Worm (Caenorhabditis elegans) whole organism, early embryonic: ENCODE measurements around the gene hlh-13.

ENCODE experiments used
- B0310.2 ChIP-seq: sonication (generic microtip); optimal IDR thresholded peaks from 2 replicates; lab custom pipeline; 2016; ENCODE audit warnings: mild to moderate bottlenecking, missing genetic modification characterization, missing compliant biosample characterization
- F13C5.2 ChIP-seq: sonication (generic microtip); optimal IDR thresholded peaks from 2 replicates; lab custom pipeline; 2017; ENCODE audit warnings: mild to moderate bottlenecking, missing genetic modification characterization, inconsistent platforms, missing compliant biosample characterization
- ama-1 ChIP-seq: fragments of 150-350 bp; optimal IDR thresholded peaks from 2 replicates; lab custom pipeline; 2014
- ceh-13 ChIP-seq: fragments of 200-800 bp; sonication (Bioruptor generic); optimal IDR thresholded peaks from 2 replicates; lab custom pipeline; 2018; ENCODE audit warnings: mild to moderate bottlenecking, missing genetic modification characterization, missing compliant biosample characterization
- ceh-36 ChIP-seq: sonication (generic microtip); optimal IDR thresholded peaks from 2 replicates; lab custom pipeline; 2016; ENCODE audit warnings: missing genetic modification characterization, inconsistent platforms, missing compliant biosample characterization
- ets-7 ChIP-seq: sonication (generic microtip); optimal IDR thresholded peaks from 2 replicates; lab custom pipeline; 2016; ENCODE audit warnings: missing genotype, missing genetic modification characterization, missing compliant biosample characterization
- flt-1 ChIP-seq: fragments of 200-800 bp; sonication (Bioruptor generic); IDR thresholded peaks from 2 replicates; pipeline ENCODE4 v1.3.6; 2022; ENCODE audit warnings: missing genetic modification characterization, missing compliant biosample characterization
- hmbx-1 ChIP-seq: sonication (generic microtip); optimal IDR thresholded peaks from 2 replicates; lab custom pipeline; 2016; ENCODE audit warnings: mild to moderate bottlenecking, missing genetic modification characterization, missing compliant biosample characterization
- hmg-4 ChIP-seq: fragments of 200-800 bp; sonication (Bioruptor generic); optimal IDR thresholded peaks from 2 replicates; lab custom pipeline; 2018; ENCODE audit warnings: mild to moderate bottlenecking, missing genetic modification characterization, missing compliant biosample characterization
- scrt-1 ChIP-seq: fragments of 200-800 bp; sonication (Bioruptor generic); IDR thresholded peaks from 2 replicates; pipeline ENCODE4 v1.3.6; 2022; ENCODE audit warnings: missing genetic modification characterization, missing compliant biosample characterization
- tbx-11 ChIP-seq: fragments of 200-800 bp; sonication (Bioruptor generic); IDR thresholded peaks from 2 replicates; pipeline ENCODE4 v1.3.6; 2022; ENCODE audit warnings: missing genetic modification characterization, missing compliant biosample characterization
- tbx-37 ChIP-seq: fragments of 200-800 bp; sonication (Bioruptor generic); conservative IDR thresholded peaks from 2 replicates; pipeline ENCODE4 v1.3.6; 2022; ENCODE audit warnings: missing genetic modification reagents, missing genetic modification characterization, missing compliant biosample characterization

- no peak for TF ChIP-seq ets-7 (tag; lab: Kevin White, UChicago)
- no peak for TF ChIP-seq B0310.2 (tag; lab: Kevin White, UChicago)
- no peak for TF ChIP-seq tbx-11
- TF ChIP-seq flt-1 (GFP tag; lab: Robert Waterston, UW): no peak
- TF ChIP-seq hmg-4: peak; percentile 77
- no peak for TF ChIP-seq ceh-13 (GFP tag; lab: Kevin White, UChicago)
- TF ChIP-seq ceh-36 (tag; lab: Kevin White, UChicago): no peak
- no peak for TF ChIP-seq hmbx-1 (tag; lab: Kevin White, UChicago)
- TF ChIP-seq ama-1 (lab: Kevin White, UChicago): no peak
- no peak for TF ChIP-seq scrt-1 (GFP tag; lab: Robert Waterston, UW)
- no peak for TF ChIP-seq tbx-37 (GFP tag; lab: Robert Waterston, UW)
- no peak for TF ChIP-seq F13C5.2 (tag; lab: Kevin White, UChicago)
Observed at ce11 chrX:4265283-4265907, 16.3 kb downstream of the hlh-13 start, which contains the start of gene coel-1.
